Fruit fly (Drosophila melanogaster) whole organism, adult: Measurements from ENCODE around the gene CG11843.

Source experiments
- CG11617 ChIP-seq: fragments of 200-800 bp; sonication (Bioruptor generic); optimal IDR thresholded peaks from 2 replicates; lab custom pipeline; 2017; ENCODE audit warnings: mild to moderate bottlenecking, missing biosample characterization, missing genetic modification reagents, missing genetic modification characterization
- ovo ChIP-seq: fragments of 200-800 bp; sonication (Bioruptor generic); optimal IDR thresholded peaks from 2 replicates; lab custom pipeline; 2016; ENCODE audit warnings: missing biosample characterization, missing genetic modification characterization

dm6 chr3R:29032542-29032941 is 21.6 kb upstream of the CG11843 start, which contains the start of gene Ssl2:
- TF ChIP-seq ovo: no peak
- TF ChIP-seq CG11617: no peak
